Worm (Caenorhabditis elegans) whole organism, L2 larva: ENCODE data around the gene tab-1.
A peak's percentile ranks its signal among the peaks of the same experiment; 100 is the strongest.

ENCODE experiments used
- C34F6.9 ChIP-seq: fragments of 150-350 bp; optimal IDR thresholded peaks from 2 replicates; lab custom pipeline; 2014; ENCODE audit warnings: missing biosample characterization, missing genetic modification characterization
- F13H6.1 ChIP-seq: sonication (generic microtip); optimal IDR thresholded peaks from 2 replicates; lab custom pipeline; 2016; ENCODE audit warnings: missing genetic modification characterization, missing compliant biosample characterization
- R02D3.7 ChIP-seq: fragments of 150-350 bp; optimal IDR thresholded peaks from 2 replicates; lab custom pipeline; 2014; ENCODE audit warnings: missing biosample characterization, missing genetic modification characterization
- Y55F3AM.14 ChIP-seq: fragments of 200-800 bp; sonication (Bioruptor generic); optimal IDR thresholded peaks from 2 replicates; lab custom pipeline; 2018; ENCODE audit warnings: mild to moderate bottlenecking, missing genetic modification characterization, missing compliant biosample characterization
- ZK546.5 ChIP-seq: sonication (generic microtip); optimal IDR thresholded peaks from 2 replicates; lab custom pipeline; 2017; ENCODE audit warnings: missing biosample characterization, missing genetic modification characterization
- alr-1 ChIP-seq: fragments of 150-350 bp; optimal IDR thresholded peaks from 2 replicates; lab custom pipeline; 2014; ENCODE audit warnings: missing biosample characterization, missing genetic modification characterization
- aly-2 ChIP-seq: fragments of 150-350 bp; optimal IDR thresholded peaks from 2 replicates; lab custom pipeline; 2014; ENCODE audit warnings: missing biosample characterization, missing genetic modification characterization
- ama-1 ChIP-seq: fragments of 150-350 bp; optimal IDR thresholded peaks from 2 replicates; lab custom pipeline; 2018; ENCODE audit warnings: inconsistent platforms
- blmp-1 ChIP-seq: sonication (generic microtip); optimal IDR thresholded peaks from 2 replicates; lab custom pipeline; 2017; ENCODE audit warnings: missing genetic modification characterization, mild to moderate bottlenecking, missing compliant biosample characterization, antibody characterized with exemption, moderate library complexity; ENCODE audit not compliant: insufficient read depth
- ceh-16 ChIP-seq: fragments of 150-350 bp; optimal IDR thresholded peaks from 2 replicates; lab custom pipeline; 2014; ENCODE audit warnings: missing biosample characterization, missing genetic modification characterization
- ceh-82 ChIP-seq: fragments of 150-350 bp; optimal IDR thresholded peaks from 2 replicates; lab custom pipeline; 2014; ENCODE audit warnings: missing biosample characterization, missing genetic modification characterization
- crh-2 ChIP-seq: sonication (generic microtip); optimal IDR thresholded peaks from 2 replicates; lab custom pipeline; 2017; ENCODE audit warnings: missing biosample characterization, missing genetic modification characterization
- dmd-4 ChIP-seq: sonication (generic microtip); optimal IDR thresholded peaks from 2 replicates; lab custom pipeline; 2017; ENCODE audit warnings: missing biosample characterization, missing genetic modification characterization
- egl-27 ChIP-seq: sonication (generic microtip); optimal IDR thresholded peaks from 3 replicates; lab custom pipeline; 2017; ENCODE audit warnings: missing biosample characterization, missing genetic modification reagents, missing genetic modification characterization
- elt-1 ChIP-seq: fragments of 150-350 bp; optimal IDR thresholded peaks from 2 replicates; lab custom pipeline; 2014; ENCODE audit warnings: missing biosample characterization, missing genetic modification characterization
- elt-3 ChIP-seq: sonication (generic microtip); optimal IDR thresholded peaks from 2 replicates; lab custom pipeline; 2017; ENCODE audit warnings: missing biosample characterization, missing genetic modification characterization
- fos-1 ChIP-seq: fragments of 150-350 bp; optimal IDR thresholded peaks from 2 replicates; lab custom pipeline; 2014; ENCODE audit warnings: missing biosample characterization, missing genetic modification characterization
- gmeb-1 ChIP-seq: fragments of 150-350 bp; optimal IDR thresholded peaks from 2 replicates; lab custom pipeline; 2014; ENCODE audit warnings: missing biosample characterization, missing genetic modification characterization
- lin-11 ChIP-seq: fragments of 150-350 bp; sonication (generic microtip); optimal IDR thresholded peaks from 2 replicates; lab custom pipeline; 2014; ENCODE audit warnings: missing biosample characterization, missing genetic modification characterization, inconsistent platforms, mixed read lengths
- lin-13 ChIP-seq: fragments of 150-350 bp; optimal IDR thresholded peaks from 2 replicates; lab custom pipeline; 2014; ENCODE audit warnings: missing biosample characterization, missing genetic modification reagents, missing genetic modification characterization
- lin-39 ChIP-seq: fragments of 150-350 bp; optimal IDR thresholded peaks from 2 replicates; lab custom pipeline; 2014; ENCODE audit warnings: missing biosample characterization, missing genetic modification reagents, missing genetic modification characterization
- lsy-2 ChIP-seq, 2 experiments: fragments of 150-350 bp in 1 of 2; sonication (generic microtip) in 1 of 2; optimal IDR thresholded peaks; 2 replicates each; lab custom pipeline; 2014 to 2017; ENCODE audit warnings: missing biosample characterization in 2 of 2, missing genetic modification characterization in 2 of 2
- mab-5 ChIP-seq: fragments of 150-350 bp; optimal IDR thresholded peaks from 2 replicates; lab custom pipeline; 2014; ENCODE audit warnings: missing biosample characterization, missing genetic modification characterization
- mbf-1 ChIP-seq: sonication (generic microtip); optimal IDR thresholded peaks from 2 replicates; lab custom pipeline; 2017; ENCODE audit warnings: missing biosample characterization, missing genetic modification characterization
- mdl-1 ChIP-seq, 2 experiments: fragments of 150-350 bp in 1 of 2; sonication (generic microtip) in 1 of 2; optimal IDR thresholded peaks; 2 replicates each; lab custom pipeline; 2017; ENCODE audit warnings: missing biosample characterization in 2 of 2, missing genetic modification characterization in 2 of 2
- nhr-10 ChIP-seq: sonication (generic microtip); optimal IDR thresholded peaks from 2 replicates; lab custom pipeline; 2017; ENCODE audit warnings: missing biosample characterization, missing genetic modification characterization
- nhr-11 ChIP-seq: fragments of 150-350 bp; optimal IDR thresholded peaks from 2 replicates; lab custom pipeline; 2014; ENCODE audit warnings: missing biosample characterization, missing genetic modification characterization
- nhr-12 ChIP-seq: fragments of 150-350 bp; optimal IDR thresholded peaks from 2 replicates; lab custom pipeline; 2014; ENCODE audit warnings: missing biosample characterization, missing genetic modification characterization
- nhr-129 ChIP-seq: fragments of 150-350 bp; optimal IDR thresholded peaks from 2 replicates; lab custom pipeline; 2014; ENCODE audit warnings: missing biosample characterization, missing genetic modification characterization
- nhr-21 ChIP-seq: fragments of 150-350 bp; optimal IDR thresholded peaks from 2 replicates; lab custom pipeline; 2014; ENCODE audit warnings: missing biosample characterization, missing genetic modification characterization
- nhr-23 ChIP-seq: fragments of 150-350 bp; optimal IDR thresholded peaks from 2 replicates; lab custom pipeline; 2014; ENCODE audit warnings: missing biosample characterization, missing genetic modification reagents, missing genetic modification characterization
- nhr-237 ChIP-seq: fragments of 150-350 bp; optimal IDR thresholded peaks from 2 replicates; lab custom pipeline; 2014; ENCODE audit warnings: missing biosample characterization, missing genetic modification characterization
- nhr-25 ChIP-seq: fragments of 150-350 bp; sonication (generic microtip); optimal IDR thresholded peaks from 3 replicates; lab custom pipeline; 2014; ENCODE audit warnings: missing biosample characterization, missing genetic modification characterization
- nhr-6 ChIP-seq: fragments of 150-350 bp; optimal IDR thresholded peaks from 2 replicates; lab custom pipeline; 2014; ENCODE audit warnings: missing biosample characterization, missing genetic modification characterization
- nhr-77 ChIP-seq: fragments of 150-350 bp; optimal IDR thresholded peaks from 2 replicates; lab custom pipeline; 2014; ENCODE audit warnings: missing biosample characterization, missing genetic modification characterization
- peb-1 ChIP-seq: fragments of 150-350 bp; optimal IDR thresholded peaks from 2 replicates; lab custom pipeline; 2014; ENCODE audit warnings: missing biosample characterization, missing genetic modification characterization
- sem-4 ChIP-seq: fragments of 150-350 bp; optimal IDR thresholded peaks from 2 replicates; lab custom pipeline; 2014; ENCODE audit warnings: missing biosample characterization, missing genetic modification reagents, missing genetic modification characterization
- skn-1 ChIP-seq: sonication (generic microtip); optimal IDR thresholded peaks from 2 replicates; lab custom pipeline; 2017; ENCODE audit warnings: missing biosample characterization, missing genetic modification characterization
- sma-3 ChIP-seq: sonication (generic microtip); optimal IDR thresholded peaks from 2 replicates; lab custom pipeline; 2016; ENCODE audit warnings: missing genetic modification reagents, missing genetic modification characterization, missing compliant biosample characterization
- sma-9 ChIP-seq, 2 experiments: fragments of 150-350 bp in 1 of 2; sonication (generic microtip) in 1 of 2; optimal IDR thresholded peaks; 2 replicates each; lab custom pipeline; 2014 to 2016; ENCODE audit warnings: missing genetic modification characterization in 2 of 2, mild to moderate bottlenecking in 1 of 2, missing biosample characterization in 1 of 2, missing compliant biosample characterization in 1 of 2, missing genetic modification reagents in 1 of 2, moderate library complexity in 1 of 2
- snpc-4 ChIP-seq: fragments of 150-350 bp; optimal IDR thresholded peaks from 2 replicates; lab custom pipeline; 2014; ENCODE audit warnings: missing biosample characterization, missing genetic modification characterization
- unc-39 ChIP-seq: fragments of 150-350 bp; optimal IDR thresholded peaks from 2 replicates; lab custom pipeline; 2014; ENCODE audit warnings: missing biosample characterization, missing genetic modification characterization
- unc-55 ChIP-seq: fragments of 150-350 bp; sonication (generic microtip); optimal IDR thresholded peaks from 3 replicates; lab custom pipeline; 2014; ENCODE audit warnings: missing biosample characterization, missing genetic modification reagents, missing genetic modification characterization
- unc-62 ChIP-seq: fragments of 150-350 bp; optimal IDR thresholded peaks from 2 replicates; lab custom pipeline; 2014; ENCODE audit warnings: missing biosample characterization, missing genetic modification reagents, missing genetic modification characterization
- zag-1 ChIP-seq: fragments of 150-350 bp; optimal IDR thresholded peaks from 2 replicates; lab custom pipeline; 2014; ENCODE audit warnings: missing biosample characterization, missing genetic modification characterization
- ztf-1 ChIP-seq: fragments of 200-800 bp; sonication (Bioruptor generic); conservative IDR thresholded peaks from 2 replicates; pipeline ENCODE4 v1.3.6; 2022; ENCODE audit warnings: missing genetic modification characterization, missing compliant biosample characterization
- ztf-11 ChIP-seq: sonication (generic microtip); optimal IDR thresholded peaks from 2 replicates; lab custom pipeline; 2017; ENCODE audit warnings: missing biosample characterization, missing genetic modification characterization
- ztf-4 ChIP-seq: fragments of 150-350 bp; optimal IDR thresholded peaks from 2 replicates; lab custom pipeline; 2014; ENCODE audit warnings: missing biosample characterization, missing genetic modification characterization

Gene tab-1

DNA sequence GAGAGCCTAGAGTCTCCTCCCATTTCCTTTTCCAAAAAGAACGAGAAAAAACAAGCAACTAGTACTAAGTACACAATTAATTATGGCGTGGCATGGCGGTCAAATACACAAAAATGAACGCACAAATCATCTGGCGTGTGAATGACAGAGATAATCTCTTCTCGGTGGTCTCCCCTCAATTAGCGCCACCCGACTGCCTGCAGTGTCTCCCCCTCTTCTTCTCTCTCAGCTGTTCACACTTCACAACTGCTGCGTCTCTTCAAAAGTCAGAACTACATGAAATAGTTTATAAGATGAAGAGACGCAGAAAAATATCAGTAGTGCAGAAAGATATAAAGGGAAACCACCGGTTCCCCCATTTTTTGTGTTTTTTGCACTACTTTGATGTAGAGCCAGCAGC is 24.3 kb downstream of the tab-1 start:
- TF ChIP-seq alr-1 (tag; lab: Kevin White, UChicago), result no peak
- TF ChIP-seq nhr-129 (tag; lab: Kevin White, UChicago), result peak; percentile 72
- peak; percentile 39 for TF ChIP-seq fos-1
- TF ChIP-seq nhr-25 (tag; lab: Kevin White, UChicago), result peak; percentile 64
- TF ChIP-seq elt-1 (tag; lab: Kevin White, UChicago), result no peak
- peak in 1 of 2 experiments; percentile 42 for TF ChIP-seq lsy-2 (tag; optimal IDR thresholded peaks at IDR 0.05; lab: Kevin White, UChicago)
- TF ChIP-seq nhr-23, result no peak
- TF ChIP-seq ZK546.5 (tag; lab: Kevin White, UChicago), result no peak
- no peak for TF ChIP-seq nhr-10 (tag; lab: Kevin White, UChicago)
- TF ChIP-seq crh-2 (tag; lab: Kevin White, UChicago), result peak; percentile 48
- no peak for TF ChIP-seq ztf-11 (tag; lab: Kevin White, UChicago)
- peak; percentile 76 for TF ChIP-seq sem-4 (tag; lab: Kevin White, UChicago)
- peak; percentile 35 for TF ChIP-seq lin-13 (GFP tag; lab: Kevin White, UChicago)
- no peak for TF ChIP-seq aly-2 (tag; lab: Kevin White, UChicago)
- peak; percentile 72 for TF ChIP-seq sma-3 (GFP tag; lab: Kevin White, UChicago)
- TF ChIP-seq ceh-82 (tag; lab: Kevin White, UChicago), result no peak
- TF ChIP-seq mbf-1 (tag; lab: Kevin White, UChicago), result no peak
- TF ChIP-seq zag-1 (tag; lab: Kevin White, UChicago), result peak; percentile 11
- TF ChIP-seq ztf-1 (GFP tag; lab: Robert Waterston, UW), result no peak
- no peak for TF ChIP-seq peb-1
- TF ChIP-seq mdl-1 (tag; optimal IDR thresholded peaks at IDR 0.05; lab: Kevin White, UChicago), result peak; percentile 13 to 14
- TF ChIP-seq lin-39, result no peak
- TF ChIP-seq R02D3.7 (tag; lab: Kevin White, UChicago), result no peak
- TF ChIP-seq gmeb-1, result peak; percentile 32
- peak; percentile 87 for TF ChIP-seq F13H6.1 (tag; lab: Kevin White, UChicago)
- no peak for TF ChIP-seq nhr-77
- peak; percentile 98 for TF ChIP-seq ceh-16
- TF ChIP-seq ztf-4 (tag; lab: Kevin White, UChicago), result no peak
- TF ChIP-seq snpc-4 (tag; lab: Kevin White, UChicago), result peak; percentile 17
- TF ChIP-seq blmp-1 (tag; lab: Kevin White, UChicago), result peak; percentile 77
- no peak for TF ChIP-seq skn-1 (tag; lab: Kevin White, UChicago)
- TF ChIP-seq unc-39 (tag; lab: Kevin White, UChicago), result no peak
- peak; percentile 94 for TF ChIP-seq sma-9 (GFP tag; optimal IDR thresholded peaks at IDR 0.05; lab: Kevin White, UChicago)
- TF ChIP-seq sma-9 (tag; optimal IDR thresholded peaks at IDR 0.05; lab: Kevin White, UChicago), result no peak
- no peak for TF ChIP-seq nhr-12 (tag; lab: Kevin White, UChicago)
- peak; percentile 63 for TF ChIP-seq mab-5 (tag; lab: Kevin White, UChicago)
- peak; percentile 70 for TF ChIP-seq egl-27
- no peak for TF ChIP-seq nhr-237 (tag; lab: Kevin White, UChicago)
- TF ChIP-seq dmd-4 (tag; lab: Kevin White, UChicago), result no peak
- no peak for TF ChIP-seq nhr-11
- TF ChIP-seq nhr-21 (tag; lab: Kevin White, UChicago), result peak; percentile 54
- TF ChIP-seq unc-55 (GFP tag; lab: Kevin White, UChicago), result peak; percentile 33
- TF ChIP-seq Y55F3AM.14 (GFP tag; lab: Kevin White, UChicago), result no peak
- TF ChIP-seq lin-11 (tag; lab: Kevin White, UChicago), result no peak
- no peak for TF ChIP-seq elt-3
- no peak for TF ChIP-seq ama-1 (lab: Kevin White, UChicago)
- TF ChIP-seq nhr-6, result peak; percentile 22
- TF ChIP-seq C34F6.9, result peak; percentile 57
- TF ChIP-seq unc-62 (GFP tag; lab: Kevin White, UChicago), result no peak
- TF ChIP-seq, all 48 proteins: peak for 22
